Worm (Caenorhabditis elegans) whole organism, L1 larva: ENCODE results near the gene parn-2.

Source experiments
- aha-1 ChIP-seq: fragments of 150-350 bp; optimal IDR thresholded peaks from 2 replicates; lab custom pipeline; 2014; ENCODE audit warnings: missing biosample characterization, missing genetic modification characterization
- alr-1 ChIP-seq: fragments of 200-800 bp; sonication (Bioruptor generic); optimal IDR thresholded peaks from 2 replicates; lab custom pipeline; 2018; ENCODE audit warnings: borderline replicate concordance, mild to moderate bottlenecking, missing genetic modification characterization, missing compliant biosample characterization
- ama-1 ChIP-seq: fragments of 150-350 bp; optimal IDR thresholded peaks from 2 replicates; lab custom pipeline; 2014
- blmp-1 ChIP-seq: fragments of 150-350 bp; optimal IDR thresholded peaks from 2 replicates; lab custom pipeline; 2014; ENCODE audit warnings: missing biosample characterization, missing genetic modification characterization
- ceh-8 ChIP-seq: fragments of 200-800 bp; sonication (Bioruptor generic); optimal IDR thresholded peaks from 2 replicates; lab custom pipeline; 2018; ENCODE audit warnings: mild to moderate bottlenecking, missing genetic modification characterization, moderate library complexity, missing compliant biosample characterization
- ceh-88 ChIP-seq: fragments of 200-800 bp; sonication (Bioruptor generic); IDR thresholded peaks from 2 replicates; pipeline ENCODE4 v1.3.6; 2022; ENCODE audit warnings: missing genetic modification characterization, missing compliant biosample characterization
- ceh-90 ChIP-seq: sonication (generic microtip); optimal IDR thresholded peaks from 2 replicates; lab custom pipeline; 2016; ENCODE audit warnings: missing genetic modification characterization, missing compliant biosample characterization
- ces-1 ChIP-seq: fragments of 150-350 bp; optimal IDR thresholded peaks from 2 replicates; lab custom pipeline; 2014; ENCODE audit warnings: missing biosample characterization, missing genetic modification reagents, missing genetic modification characterization
- dsc-1 ChIP-seq: sonication (generic microtip); optimal IDR thresholded peaks from 2 replicates; lab custom pipeline; 2016; ENCODE audit warnings: mild to moderate bottlenecking, missing genetic modification characterization, missing compliant biosample characterization
- elt-3 ChIP-seq, 6 experiments: fragments of 150-350 bp in 1 of 6; sonication (generic microtip); optimal IDR thresholded peaks; 2 replicates each; lab custom pipeline; 2017 to 2018; ENCODE audit warnings: missing biosample characterization in 6 of 6, missing genetic modification characterization in 6 of 6, inconsistent platforms in 1 of 6
- fkh-8 ChIP-seq: sonication (generic microtip); optimal IDR thresholded peaks from 2 replicates; lab custom pipeline; 2016; ENCODE audit warnings: mild to moderate bottlenecking, missing genetic modification characterization, missing compliant biosample characterization
- hlh-17 ChIP-seq: fragments of 200-800 bp; sonication (Bioruptor generic); optimal IDR thresholded peaks from 2 replicates; lab custom pipeline; 2018; ENCODE audit warnings: missing genetic modification characterization, mild to moderate bottlenecking, missing compliant biosample characterization, moderate library complexity, borderline replicate concordance
- isw-1 ChIP-seq: fragments of 200-800 bp; sonication (Bioruptor generic); IDR thresholded peaks from 2 replicates; pipeline ENCODE4 v1.3.6; 2022; ENCODE audit warnings: missing genetic modification characterization, missing compliant biosample characterization
- jun-1 ChIP-seq: fragments of 150-350 bp; optimal IDR thresholded peaks from 2 replicates; lab custom pipeline; 2014; ENCODE audit warnings: missing biosample characterization, missing genetic modification reagents, missing genetic modification characterization
- lin-13 ChIP-seq: fragments of 150-350 bp; optimal IDR thresholded peaks from 2 replicates; lab custom pipeline; 2014; ENCODE audit warnings: missing biosample characterization, missing genetic modification reagents, missing genetic modification characterization
- lin-15B ChIP-seq: fragments of 150-350 bp; sonication (generic microtip); optimal IDR thresholded peaks from 3 replicates; lab custom pipeline; 2014; ENCODE audit warnings: missing biosample characterization, missing genetic modification characterization
- lin-35 ChIP-seq, 2 experiments: fragments of 150-350 bp; optimal IDR thresholded peaks; 2 replicates each; lab custom pipeline; 2014; ENCODE audit warnings: missing biosample characterization in 2 of 2, missing genetic modification characterization in 2 of 2, missing genetic modification reagents in 2 of 2
- lir-3 ChIP-seq: sonication (generic microtip); optimal IDR thresholded peaks from 2 replicates; lab custom pipeline; 2016; ENCODE audit warnings: mild to moderate bottlenecking, missing genetic modification characterization, moderate library complexity, missing compliant biosample characterization; ENCODE audit not compliant: poor library complexity
- mab-9 ChIP-seq: fragments of 200-800 bp; sonication (Bioruptor generic); IDR thresholded peaks from 2 replicates; pipeline ENCODE4 v1.3.6; 2022; ENCODE audit warnings: missing genetic modification reagents, missing genetic modification characterization, missing compliant biosample characterization
- mep-1 ChIP-seq: fragments of 150-350 bp; optimal IDR thresholded peaks from 2 replicates; lab custom pipeline; 2014; ENCODE audit warnings: missing biosample characterization, missing genetic modification characterization
- nhr-11 ChIP-seq: fragments of 150-350 bp; optimal IDR thresholded peaks from 2 replicates; lab custom pipeline; 2014; ENCODE audit warnings: missing biosample characterization, missing genetic modification characterization
- nhr-20 ChIP-seq: sonication (generic microtip); optimal IDR thresholded peaks from 2 replicates; lab custom pipeline; 2016; ENCODE audit warnings: mild to moderate bottlenecking, missing genetic modification characterization, missing compliant biosample characterization
- nhr-237 ChIP-seq: fragments of 150-350 bp; optimal IDR thresholded peaks from 2 replicates; lab custom pipeline; 2014; ENCODE audit warnings: missing biosample characterization, missing genetic modification characterization
- nhr-28 ChIP-seq: fragments of 150-350 bp; optimal IDR thresholded peaks from 2 replicates; lab custom pipeline; 2014; ENCODE audit warnings: missing biosample characterization, missing genetic modification characterization
- nhr-47 ChIP-seq: sonication (generic microtip); optimal IDR thresholded peaks from 2 replicates; lab custom pipeline; 2016; ENCODE audit warnings: mild to moderate bottlenecking, missing genetic modification characterization, moderate library complexity, missing compliant biosample characterization
- nhr-71 ChIP-seq: sonication (generic microtip); optimal IDR thresholded peaks from 2 replicates; lab custom pipeline; 2016; ENCODE audit warnings: mild to moderate bottlenecking, missing genetic modification characterization, moderate library complexity, missing compliant biosample characterization
- nhr-76 ChIP-seq: sonication (generic microtip); optimal IDR thresholded peaks from 2 replicates; lab custom pipeline; 2017; ENCODE audit warnings: missing biosample characterization, missing genetic modification characterization
- nhr-77 ChIP-seq: fragments of 150-350 bp; optimal IDR thresholded peaks from 2 replicates; lab custom pipeline; 2014; ENCODE audit warnings: missing biosample characterization, missing genetic modification characterization
- nhr-85 ChIP-seq: sonication (generic microtip); peaks from one replicate; lab custom pipeline; 2016; ENCODE audit warnings: missing genetic modification characterization, inconsistent platforms, missing compliant biosample characterization
- nhr-90 ChIP-seq: sonication (generic microtip); optimal IDR thresholded peaks from 2 replicates; lab custom pipeline; 2016; ENCODE audit warnings: mild to moderate bottlenecking, missing genetic modification characterization, missing compliant biosample characterization; ENCODE audit not compliant: poor library complexity
- pag-3 ChIP-seq: sonication (generic microtip); optimal IDR thresholded peaks from 2 replicates; lab custom pipeline; 2017; ENCODE audit warnings: missing genetic modification characterization, mild to moderate bottlenecking, missing compliant biosample characterization, antibody characterized with exemption, borderline replicate concordance; ENCODE audit not compliant: insufficient read depth
- pax-3 ChIP-seq: fragments of 200-800 bp; sonication (Bioruptor generic); optimal IDR thresholded peaks from 2 replicates; lab custom pipeline; 2018; ENCODE audit warnings: mild to moderate bottlenecking, missing genetic modification characterization, moderate library complexity, missing compliant biosample characterization
- skn-1 ChIP-seq: fragments of 150-350 bp; optimal IDR thresholded peaks from 2 replicates; lab custom pipeline; 2014; ENCODE audit warnings: missing biosample characterization, missing genetic modification characterization
- snu-23 ChIP-seq: sonication (generic microtip); optimal IDR thresholded peaks from 2 replicates; lab custom pipeline; 2016; ENCODE audit warnings: missing genetic modification characterization, missing compliant biosample characterization
- swsn-7 ChIP-seq: sonication (generic microtip); optimal IDR thresholded peaks from 2 replicates; lab custom pipeline; 2016; ENCODE audit warnings: missing genetic modification characterization, missing compliant biosample characterization
- tbx-2 ChIP-seq: sonication (generic microtip); optimal IDR thresholded peaks from 2 replicates; lab custom pipeline; 2016; ENCODE audit warnings: missing genetic modification characterization, missing compliant biosample characterization
- unc-130 ChIP-seq: fragments of 150-350 bp; optimal IDR thresholded peaks from 2 replicates; lab custom pipeline; 2017; ENCODE audit warnings: missing biosample characterization, missing genetic modification characterization, inconsistent platforms
- unc-86 ChIP-seq: sonication (generic microtip); optimal IDR thresholded peaks from 2 replicates; lab custom pipeline; 2016; ENCODE audit warnings: missing genetic modification characterization, missing compliant biosample characterization
- zag-1 ChIP-seq: fragments of 150-350 bp; optimal IDR thresholded peaks from 2 replicates; lab custom pipeline; 2014; ENCODE audit warnings: missing biosample characterization, missing genetic modification characterization
- ztf-4 ChIP-seq: fragments of 150-350 bp; optimal IDR thresholded peaks from 2 replicates; lab custom pipeline; 2014; ENCODE audit warnings: missing biosample characterization, missing genetic modification characterization

The parn-2 gene

DNA sequence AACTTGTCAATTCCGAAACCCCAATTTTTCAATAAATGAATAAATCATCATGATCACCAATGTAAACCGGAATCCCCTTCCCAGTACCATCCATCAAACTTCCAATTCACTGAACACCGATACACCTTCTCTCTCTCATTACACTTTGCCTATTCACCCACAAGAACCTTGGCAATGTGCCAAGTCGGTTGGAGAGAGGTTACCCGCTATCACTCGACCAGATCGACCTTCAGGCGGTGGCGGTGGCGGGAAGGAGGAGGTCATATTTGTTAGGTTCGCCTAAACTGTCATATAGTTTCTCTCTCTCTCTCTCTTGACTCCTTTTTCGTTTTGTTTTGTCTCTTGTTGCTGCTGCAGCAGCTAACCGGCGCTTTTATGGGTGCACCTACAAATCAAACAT, 6.1 kb upstream of the parn-2 start (continued):
- TF ChIP-seq nhr-77 = no peak

ce11 chrII:12261147-12261821, 4.9 kb upstream of the parn-2 start:
- TF ChIP-seq pag-3 (tag; lab: Kevin White, UChicago) (peak; percentile 72), snu-23 (peak; percentile 23), nhr-237 (no peak), blmp-1 (peak; percentile 85), zag-1 (no peak), nhr-85 (tag; lab: Kevin White, UChicago) (peak; percentile 68), nhr-71 (tag; lab: Kevin White, UChicago) (peak; percentile 14), jun-1 (tag; lab: Kevin White, UChicago) (no peak), nhr-20 (tag; lab: Kevin White, UChicago) (peak; percentile 22), nhr-90 (tag; lab: Kevin White, UChicago) (peak; percentile 20), mep-1 (tag; lab: Kevin White, UChicago) (peak; percentile 34)

- TF ChIP-seq tbx-2 (tag; lab: Kevin White, UChicago) = no peak
- no peak for TF ChIP-seq nhr-76 (tag; lab: Kevin White, UChicago)
- no peak for TF ChIP-seq alr-1
- TF ChIP-seq nhr-28 (tag; lab: Kevin White, UChicago) = no peak
- TF ChIP-seq nhr-85 (tag; lab: Kevin White, UChicago) = no peak
- TF ChIP-seq ceh-88 (GFP tag; lab: Robert Waterston, UW) = no peak
- no peak for TF ChIP-seq pax-3 (tag; lab: Kevin White, UChicago)
- no peak for TF ChIP-seq nhr-237
- no peak for TF ChIP-seq lin-15B (tag; lab: Kevin White, UChicago)
- peak; percentile 42 for TF ChIP-seq nhr-71 (tag; lab: Kevin White, UChicago)
- no peak for TF ChIP-seq ceh-90 (tag; lab: Kevin White, UChicago)
- peak; percentile 29 for TF ChIP-seq nhr-47 (tag; lab: Kevin White, UChicago)
- TF ChIP-seq lin-13 (GFP tag; lab: Kevin White, UChicago) = no peak
- TF ChIP-seq mep-1 (tag; lab: Kevin White, UChicago) = no peak
- TF ChIP-seq lin-35 (GFP tag; optimal IDR thresholded peaks at IDR 0.05; lab: Kevin White, UChicago) = no peak
- no peak for TF ChIP-seq ces-1 (GFP tag; lab: Kevin White, UChicago)
- no peak for TF ChIP-seq dsc-1
- TF ChIP-seq nhr-11 (tag; lab: Kevin White, UChicago) = no peak
- no peak for TF ChIP-seq swsn-7 (tag; lab: Kevin White, UChicago)
- TF ChIP-seq unc-130 (tag; lab: Kevin White, UChicago) = no peak
- no peak for TF ChIP-seq ama-1
- no peak for TF ChIP-seq hlh-17 (GFP tag; lab: Kevin White, UChicago)
- TF ChIP-seq unc-86 (tag; lab: Kevin White, UChicago) = no peak
- TF ChIP-seq ceh-8 (GFP tag; lab: Kevin White, UChicago) = peak; percentile 58
- no peak for TF ChIP-seq nhr-90 (tag; lab: Kevin White, UChicago)
- TF ChIP-seq skn-1 (tag; lab: Kevin White, UChicago) = no peak
- no peak for TF ChIP-seq pag-3 (tag; lab: Kevin White, UChicago)
- no peak for TF ChIP-seq jun-1 (tag; lab: Kevin White, UChicago)
- TF ChIP-seq aha-1 = no peak
- no peak for TF ChIP-seq elt-3 (tag; optimal IDR thresholded peaks at IDR 0.05; lab: Kevin White, UChicago)
- no peak for TF ChIP-seq isw-1 (GFP tag; lab: Robert Waterston, UW)
- no peak for TF ChIP-seq ztf-4 (tag; lab: Kevin White, UChicago)
- no peak for TF ChIP-seq lir-3 (tag; lab: Kevin White, UChicago)
- no peak for TF ChIP-seq mab-9 (GFP tag; lab: Robert Waterston, UW)
- TF ChIP-seq fkh-8 (tag; lab: Kevin White, UChicago) = peak; percentile 83
- TF ChIP-seq, all 84 proteins: peak for 4
Measured at ce11 chrII:12260538-12260937, 4.1 kb upstream of the parn-2 start.
